Fruit fly (Drosophila melanogaster) whole organism, wandering third instar larva: ENCODE data around the gene mats.

ENCODE experiments used
- CG9705 ChIP-seq: fragments of 200-800 bp; sonication (Bioruptor generic); optimal IDR thresholded peaks from 2 replicates; lab custom pipeline; 2018; ENCODE audit warnings: missing biosample characterization, mild to moderate bottlenecking, missing genetic modification characterization
- N ChIP-seq: fragments of >200 bp; optimal IDR thresholded peaks from 2 replicates; lab custom pipeline; 2018; ENCODE audit warnings: missing biosample characterization, missing external identifiers, missing genetic modification characterization
- Vsx2 ChIP-seq: fragments of 200-300, 225-300 bp; sonication (Bioruptor generic); optimal IDR thresholded peaks from 2 replicates; lab custom pipeline; 2018; ENCODE audit warnings: missing biosample characterization, missing genetic modification characterization; ENCODE audit not compliant: partially characterized antibody
- dmrt93B ChIP-seq: fragments of 200-800 bp; sonication (Bioruptor generic); optimal IDR thresholded peaks from 2 replicates; lab custom pipeline; 2018; ENCODE audit warnings: missing biosample characterization, mild to moderate bottlenecking, missing genetic modification characterization
- ey ChIP-seq: fragments of 200-800 bp; sonication (Bioruptor generic); optimal IDR thresholded peaks from 2 replicates; lab custom pipeline; 2016; ENCODE audit warnings: missing biosample characterization, missing genetic modification characterization
- tai ChIP-seq: sonication (Bioruptor generic); optimal IDR thresholded peaks from 2 replicates; lab custom pipeline; 2016; ENCODE audit warnings: missing biosample characterization, missing genetic modification characterization
- woc ChIP-seq: sonication (Bioruptor generic); optimal IDR thresholded peaks from 2 replicates; lab custom pipeline; 2016; ENCODE audit warnings: missing biosample characterization, mild to moderate bottlenecking, missing genetic modification characterization

DNA sequence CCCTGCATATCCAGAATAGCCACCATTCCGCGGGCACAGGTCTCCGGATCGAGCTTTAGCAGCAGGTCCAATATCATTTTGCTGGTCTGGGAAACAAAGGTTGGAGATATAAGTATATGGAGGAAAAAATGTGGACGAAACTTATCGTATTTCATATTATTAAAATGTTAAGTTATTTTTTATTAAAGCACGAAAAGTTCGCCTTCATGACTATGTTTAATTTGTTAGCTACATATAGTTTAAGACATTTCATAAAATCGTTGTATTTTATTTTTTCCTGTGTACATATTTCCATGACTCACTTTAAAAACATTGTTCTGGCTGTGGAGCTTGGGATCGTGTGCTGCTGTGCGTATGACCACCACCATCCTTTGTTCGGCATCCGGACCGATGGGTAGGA lies 3.0 kb downstream of the mats start:
- TF ChIP-seq tai (GFP tag; lab: Kevin White, UChicago) (no peak), woc (GFP tag; lab: Kevin White, UChicago) (no peak), dmrt93B (GFP tag; lab: Kevin White, UChicago) (no peak), CG9705 (GFP tag; lab: Kevin White, UChicago) (no peak), Vsx2 (GFP tag; lab: Kevin White, UChicago) (no peak), N (no peak), ey (GFP tag; lab: Kevin White, UChicago) (peak; percentile 37)
